Fruit fly (Drosophila melanogaster): Measurements from ENCODE around the gene Prp3.

- TF ChIP-seq CG8159 (tag; optimal IDR thresholded peaks at IDR 0.05) (no peak), CG4496 (GFP tag; IDR thresholded peaks at IDR 0.05) (no peak), fd96Ca (GFP tag; IDR thresholded peaks at IDR 0.05) (no peak), rn (GFP tag; IDR thresholded peaks at IDR 0.05) (no peak), EcR (GFP tag; optimal IDR thresholded peaks at IDR 0.05) (peak; percentile 1), gl (tag; optimal IDR thresholded peaks at IDR 0.05) (no peak), CG32121 (GFP tag; IDR thresholded peaks at IDR 0.05) (no peak), CG10348 (GFP tag; IDR thresholded peaks at IDR 0.05) (no peak), CG12605 (GFP tag; IDR thresholded peaks at IDR 0.05) (no peak), Ets98B (GFP tag; IDR thresholded peaks at IDR 0.05) (no peak)
These were observed 6.7 kb upstream of the Prp3 start for dm6 chr3L:19903400-19903846.
